Worm (Caenorhabditis elegans): Measurements from ENCODE around the gene T13F2.2.

T13F2.2 gene

ce11 chrIV:9756647-9757424 lies 40.3 kb downstream of the T13F2.2 start (continued):
- no peak for TF ChIP-seq lin-13 (GFP tag; optimal IDR thresholded peaks at IDR 0.05)

ce11 chrIV:9755713-9756112 lies 41.4 kb downstream of the T13F2.2 start:
- TF ChIP-seq lin-11 (tag; optimal IDR thresholded peaks at IDR 0.05) (no peak), fos-1 (tag; optimal IDR thresholded peaks at IDR 0.05) (no peak), R02D3.7 (tag; optimal IDR thresholded peaks at IDR 0.05) (no peak), unc-62 (GFP tag; optimal IDR thresholded peaks at IDR 0.05) (no peak), sma-3 (GFP tag; optimal IDR thresholded peaks at IDR 0.05) (no peak), nhr-129 (tag; optimal IDR thresholded peaks at IDR 0.05) (no peak), ztf-1 (GFP tag; conservative IDR thresholded peaks at IDR 0.05) (no peak), alr-1 (tag; optimal IDR thresholded peaks at IDR 0.05) (no peak)

- TF ChIP-seq lin-11 (tag; optimal IDR thresholded peaks at IDR 0.05): no peak
- no peak for TF ChIP-seq nhr-77 (tag; optimal IDR thresholded peaks at IDR 0.05)
- no peak for TF ChIP-seq egl-27 (tag; optimal IDR thresholded peaks at IDR 0.05)
- no peak for TF ChIP-seq zag-1 (tag; optimal IDR thresholded peaks at IDR 0.05)
- no peak for TF ChIP-seq dmd-4 (tag; optimal IDR thresholded peaks at IDR 0.05)
- no peak for TF ChIP-seq nhr-12 (tag; optimal IDR thresholded peaks at IDR 0.05)
- TF ChIP-seq unc-39 (tag; optimal IDR thresholded peaks at IDR 0.05): no peak
- no peak for TF ChIP-seq unc-55 (GFP tag; optimal IDR thresholded peaks at IDR 0.05)
These were observed 48.8 kb downstream of the T13F2.2 start, which contains the start of gene C28D4.8 for ce11 chrIV:9748342-9748741. Gene C28D4.8, minus strand, starts transcription at chrIV:9748442.

- no peak for TF ChIP-seq dmd-4 (tag; optimal IDR thresholded peaks at IDR 0.05)
- TF ChIP-seq nhr-23 (tag; optimal IDR thresholded peaks at IDR 0.05): no peak
- no peak for TF ChIP-seq gmeb-1 (tag; optimal IDR thresholded peaks at IDR 0.05)
- TF ChIP-seq lsy-2 (tag; optimal IDR thresholded peaks at IDR 0.05): no peak
These were observed 50.4 kb downstream of the T13F2.2 start, which contains the start of gene C28D4.5 for ce11 chrIV:9746762-9747161. Gene C28D4.5, minus strand, starts transcription at chrIV:9746862.

Measured in whole organism, L2 larva.